Worm (Caenorhabditis elegans) whole organism, L4/young adult: ENCODE measurements around the gene F19G12.9.

Experiments
- W03F9.2 ChIP-seq: fragments of 150-350 bp; optimal IDR thresholded peaks from 2 replicates; lab custom pipeline; 2014; ENCODE audit warnings: missing biosample characterization, missing genetic modification characterization
- dao-5 ChIP-seq: sonication (generic microtip); optimal IDR thresholded peaks from 2 replicates; lab custom pipeline; 2016; ENCODE audit warnings: missing genotype, missing genetic modification characterization, moderate library complexity, missing compliant biosample characterization
- him-1 ChIP-seq: sonication (generic microtip); optimal IDR thresholded peaks from 2 replicates; lab custom pipeline; 2016; ENCODE audit warnings: missing genotype, missing genetic modification reagents, missing genetic modification characterization, missing compliant biosample characterization

F19G12.9 gene

ce11 chrX:1419163-1419696 lies at the start of gene F19G12.9:
Gene F19G12.9 (plus strand): TSS chrX:1419213.
- TF ChIP-seq W03F9.2 (tag; lab: Kevin White, UChicago) (no peak), him-1 (tag; lab: Kevin White, UChicago) (no peak), dao-5 (no peak)

- TF ChIP-seq W03F9.2 (tag; lab: Kevin White, UChicago) = no peak
- no peak for TF ChIP-seq him-1 (tag; lab: Kevin White, UChicago)
- no peak for TF ChIP-seq dao-5
Observed at ce11 chrX:1370736-1371281, 48.2 kb upstream of the F19G12.9 start, which contains the start of gene F56C3.7. Gene F56C3.7 (minus strand): TSS chrX:1370786.

DNA sequence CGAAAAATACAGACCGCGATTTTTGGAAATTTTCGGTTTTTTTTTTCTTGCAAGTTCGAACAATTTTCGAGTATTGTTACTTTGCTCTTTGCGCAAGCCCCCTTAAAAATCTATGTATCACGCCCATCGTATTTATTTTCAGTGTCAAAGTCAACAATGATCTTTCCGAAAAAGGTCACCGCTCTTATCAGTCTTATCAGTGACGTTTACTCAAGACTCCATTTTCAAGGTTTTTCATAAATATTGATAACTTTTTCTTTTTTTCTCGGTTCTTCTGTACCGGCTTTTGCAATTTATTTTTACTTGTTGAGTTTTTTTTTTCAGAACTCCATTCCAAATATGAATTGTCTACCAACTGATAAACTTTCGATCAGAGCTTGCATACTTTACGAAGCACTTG lies 47.3 kb upstream of the F19G12.9 start, which contains the start of gene fbxa-190:
fbxa-190 (plus strand) TSS at position 325 of the 400 bp plus-strand sequence.
- TF ChIP-seq W03F9.2 (tag; lab: Kevin White, UChicago) (no peak), dao-5 (no peak), him-1 (tag; lab: Kevin White, UChicago) (no peak)

DNA sequence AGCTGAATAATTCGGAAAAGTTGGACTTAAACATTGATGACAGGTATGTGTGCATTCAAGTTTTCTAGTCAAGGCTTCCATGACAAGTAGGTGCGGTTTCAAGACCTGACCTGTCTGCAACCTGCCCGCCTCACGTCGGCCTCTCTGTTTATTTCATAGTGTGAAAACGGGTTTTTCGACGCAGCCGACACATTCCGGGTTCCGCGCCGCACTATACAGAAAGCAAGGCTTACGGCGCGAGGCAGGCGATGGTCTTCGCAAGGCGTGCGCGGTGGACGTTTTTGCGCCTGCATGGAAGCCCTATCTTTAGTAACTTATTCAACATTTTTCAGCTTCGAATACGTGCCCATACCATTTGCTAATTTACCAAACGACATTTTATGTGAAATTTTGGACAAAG lies 46.5 kb upstream of the F19G12.9 start:
- no peak for TF ChIP-seq him-1 (tag; lab: Kevin White, UChicago)
- no peak for TF ChIP-seq dao-5
- no peak for TF ChIP-seq W03F9.2 (tag; lab: Kevin White, UChicago)

- TF ChIP-seq W03F9.2 (tag; lab: Kevin White, UChicago) (peak; percentile 21), dao-5 (peak; percentile 81), him-1 (tag; lab: Kevin White, UChicago) (no peak)
Observed at ce11 chrX:1379391-1379790, 39.6 kb upstream of the F19G12.9 start.

ce11 chrX:1381565-1381964 lies 37.4 kb upstream of the F19G12.9 start, which contains the start of gene F56C3.10:
Gene F56C3.10 (minus strand): TSS chrX:1381665.
- TF ChIP-seq dao-5 = no peak
- no peak for TF ChIP-seq him-1 (tag; lab: Kevin White, UChicago)
- TF ChIP-seq W03F9.2 (tag; lab: Kevin White, UChicago) = no peak

DNA sequence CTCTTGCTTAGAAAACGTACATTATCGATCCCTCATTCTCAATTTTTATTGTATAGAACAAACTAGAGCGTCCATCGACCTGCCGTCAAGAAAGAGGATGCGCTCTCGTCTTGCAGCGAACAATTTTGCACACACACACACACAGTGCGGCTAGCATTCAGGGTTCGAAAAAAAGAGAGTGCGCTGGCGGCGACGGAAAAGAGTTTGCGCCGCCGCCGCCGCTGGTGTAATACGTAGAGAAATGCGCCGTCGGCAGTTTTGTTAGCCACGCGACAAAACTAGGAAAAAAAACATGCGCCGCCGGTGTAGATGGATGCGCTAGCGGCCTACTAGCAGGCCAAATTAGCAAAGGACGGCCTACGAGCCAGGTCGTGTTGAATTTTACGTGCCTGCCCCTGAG lies 35.5 kb upstream of the F19G12.9 start:
- TF ChIP-seq dao-5 = no peak
- TF ChIP-seq him-1 (tag; lab: Kevin White, UChicago) = no peak
- TF ChIP-seq W03F9.2 (tag; lab: Kevin White, UChicago) = no peak

- TF ChIP-seq him-1 (tag; lab: Kevin White, UChicago) (no peak), dao-5 (no peak), W03F9.2 (tag; lab: Kevin White, UChicago) (no peak)
Observed at ce11 chrX:1384538-1384937, 34.5 kb upstream of the F19G12.9 start, which contains the start of gene F56C3.8. Gene F56C3.8 (minus strand): TSS chrX:1384638.

DNA sequence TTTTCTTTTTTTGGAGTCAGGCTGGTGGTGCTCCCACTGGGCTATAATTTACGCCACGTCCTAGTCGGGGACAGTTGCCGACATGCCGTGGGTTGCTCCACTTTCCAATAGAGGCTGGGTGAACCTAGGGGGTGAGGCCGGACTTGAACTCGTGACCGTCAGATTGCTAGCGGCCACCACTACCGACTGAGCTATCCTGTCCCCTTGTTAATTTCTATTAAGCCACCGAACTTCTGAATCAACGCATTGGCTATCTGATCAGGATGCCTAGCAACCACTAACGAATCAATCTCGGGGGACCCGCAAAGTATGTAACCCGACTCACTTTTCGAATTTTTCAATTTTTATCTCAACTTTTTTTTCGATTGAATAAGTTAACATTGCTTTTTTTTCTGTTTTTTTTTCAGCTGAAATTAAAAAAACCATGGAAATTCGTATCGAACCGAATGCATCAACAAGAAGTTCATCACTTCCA lies 32.1 kb upstream of the F19G12.9 start, which contains the start of gene F56C3.1:
F56C3.1 (plus strand) TSS at position 425 of the 475 bp plus-strand sequence.
- TF ChIP-seq dao-5 = no peak
- no peak for TF ChIP-seq him-1 (tag; lab: Kevin White, UChicago)
- TF ChIP-seq W03F9.2 (tag; lab: Kevin White, UChicago) = no peak

ce11 chrX:1389382-1389983 lies 29.5 kb upstream of the F19G12.9 start:
- TF ChIP-seq him-1 (tag; lab: Kevin White, UChicago) (peak; percentile 95), W03F9.2 (tag; lab: Kevin White, UChicago) (peak; percentile 88), dao-5 (peak; percentile 11)

DNA sequence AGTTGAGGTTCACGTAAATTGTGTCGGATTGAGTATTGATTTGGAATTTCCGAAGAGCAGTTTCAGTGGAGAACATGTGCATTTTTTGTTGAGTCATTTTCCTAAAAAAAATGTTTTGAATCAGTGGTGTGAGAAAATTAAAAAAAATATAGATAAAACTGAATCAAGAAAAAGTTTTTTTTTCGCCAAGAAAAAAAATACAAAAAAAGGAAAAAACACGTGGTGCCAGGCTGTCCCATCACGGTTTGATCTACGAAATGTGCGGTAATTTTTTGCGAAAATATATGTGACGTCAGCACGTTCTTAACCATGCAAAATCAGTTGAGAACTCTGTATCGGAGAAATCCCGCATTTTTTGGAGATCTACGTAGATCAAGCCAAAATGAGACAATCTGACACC lies 25.1 kb upstream of the F19G12.9 start, which contains the start of gene F56C3.9:
F56C3.9 (minus strand) TSS at position 101 of the 400 bp plus-strand sequence.
- no peak for TF ChIP-seq him-1 (tag; lab: Kevin White, UChicago)
- no peak for TF ChIP-seq W03F9.2 (tag; lab: Kevin White, UChicago)
- no peak for TF ChIP-seq dao-5

ce11 chrX:1394437-1394836 lies 24.6 kb upstream of the F19G12.9 start:
- TF ChIP-seq W03F9.2 (tag; lab: Kevin White, UChicago) = no peak
- TF ChIP-seq dao-5 = no peak
- no peak for TF ChIP-seq him-1 (tag; lab: Kevin White, UChicago)

ce11 chrX:1395793-1396192 lies 23.2 kb upstream of the F19G12.9 start:
- no peak for TF ChIP-seq dao-5
- TF ChIP-seq him-1 (tag; lab: Kevin White, UChicago) = no peak
- TF ChIP-seq W03F9.2 (tag; lab: Kevin White, UChicago) = no peak

DNA sequence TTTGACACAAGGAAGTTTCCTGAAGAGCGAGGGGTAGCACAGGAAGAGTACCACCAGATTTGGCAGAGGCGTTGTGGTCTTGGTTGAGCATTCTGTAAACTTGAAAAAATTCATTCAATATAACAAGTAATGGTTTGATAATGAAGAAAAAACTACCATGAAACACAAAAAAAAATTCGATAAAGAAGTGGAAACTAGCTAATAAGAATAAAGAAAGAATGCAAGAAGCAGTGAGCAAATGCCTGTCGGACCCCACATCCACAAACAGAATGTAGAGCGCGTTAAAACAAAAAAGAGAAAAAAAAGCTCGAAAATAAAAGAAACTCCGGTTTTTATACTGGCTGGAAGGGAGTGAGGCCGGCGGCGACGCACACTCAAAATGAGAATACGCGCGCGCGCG lies 21.5 kb upstream of the F19G12.9 start, which contains the start of gene H39E20.1:
H39E20.1 (minus strand) TSS at position 101 of the 400 bp plus-strand sequence.
- TF ChIP-seq him-1 (tag; lab: Kevin White, UChicago) = no peak
- no peak for TF ChIP-seq W03F9.2 (tag; lab: Kevin White, UChicago)
- no peak for TF ChIP-seq dao-5
